Fruit fly (Drosophila melanogaster) whole organism, embryonic: ENCODE measurements around the gene TrpA1.

Experiments used
- CG10462 ChIP-seq: fragments of 200-800 bp; sonication (Bioruptor generic); optimal IDR thresholded peaks from 2 replicates; lab custom pipeline; 2016; ENCODE audit warnings: missing biosample characterization, missing genetic modification characterization
- CG12744 ChIP-seq: fragments of 200-800 bp; sonication (Bioruptor generic); optimal IDR thresholded peaks from 2 replicates; lab custom pipeline; 2016; ENCODE audit warnings: missing biosample characterization, missing genetic modification characterization
- CG14050 ChIP-seq: fragments of 200-800 bp; sonication (Bioruptor generic); IDR thresholded peaks from 3 replicates; pipeline ENCODE4 v1.3.6; 2022; ENCODE audit warnings: missing biosample characterization, missing genetic modification characterization
- CG15479 ChIP-seq: fragments of 200-800 bp; sonication (Bioruptor generic); optimal IDR thresholded peaks from 3 replicates; lab custom pipeline; 2019; ENCODE audit warnings: missing biosample characterization, mild to moderate bottlenecking, missing genetic modification characterization, moderate library complexity
- CG16779 ChIP-seq: fragments of 200-800 bp; sonication (Bioruptor generic); IDR thresholded peaks from 2 replicates; pipeline ENCODE4 v1.3.6; 2022; ENCODE audit warnings: missing biosample characterization, missing genetic modification characterization
- CG17912 ChIP-seq: fragments of 200-800 bp; sonication (Bioruptor generic); optimal IDR thresholded peaks from 2 replicates; lab custom pipeline; 2018; ENCODE audit warnings: missing biosample characterization, mild to moderate bottlenecking, missing genetic modification characterization
- CG2129 ChIP-seq: fragments of 200-800 bp; sonication (Bioruptor generic); IDR thresholded peaks from 2 replicates; pipeline ENCODE4 v1.3.6; 2022; ENCODE audit warnings: missing biosample characterization, missing genetic modification characterization; ENCODE audit not compliant: partially characterized antibody
- CG3065 ChIP-seq: fragments of 200-800 bp; sonication (Bioruptor generic); optimal IDR thresholded peaks from 2 replicates; lab custom pipeline; 2016; ENCODE audit warnings: missing biosample characterization, missing genetic modification characterization
- CG3281 ChIP-seq: fragments of 200-800 bp; sonication (Bioruptor generic); optimal IDR thresholded peaks from 3 replicates; lab custom pipeline; 2017; ENCODE audit warnings: missing biosample characterization, mild to moderate bottlenecking, missing genetic modification characterization
- CG3838 ChIP-seq: fragments of 200-800 bp; sonication (Bioruptor generic); optimal IDR thresholded peaks from 3 replicates; lab custom pipeline; 2016; ENCODE audit warnings: missing biosample characterization, missing genetic modification characterization
- CG3995 ChIP-seq: fragments of 200-800 bp; sonication (Bioruptor generic); optimal IDR thresholded peaks from 3 replicates; lab custom pipeline; 2016; ENCODE audit warnings: missing biosample characterization, missing genetic modification characterization
- CG4360 ChIP-seq: fragments of 200-800 bp; sonication (Bioruptor generic); IDR thresholded peaks from 2 replicates; pipeline ENCODE4 v1.3.6; 2022; ENCODE audit warnings: missing biosample characterization, missing genetic modification characterization
- CG6272 ChIP-seq: fragments of 200-800 bp; sonication (Bioruptor generic); IDR thresholded peaks from 2 replicates; pipeline ENCODE4 v1.3.6; 2022; ENCODE audit warnings: missing biosample characterization, missing genetic modification characterization
- CG6683 ChIP-seq: fragments of 200-800 bp; sonication (Bioruptor generic); optimal IDR thresholded peaks from 2 replicates; lab custom pipeline; 2017; ENCODE audit warnings: missing biosample characterization, mild to moderate bottlenecking, missing genetic modification characterization, missing genetic modification reagents
- CG7372 ChIP-seq: fragments of 200-800 bp; sonication (Bioruptor generic); IDR thresholded peaks from 2 replicates; pipeline ENCODE4 v1.3.6; 2022; ENCODE audit warnings: missing biosample characterization, missing genetic modification characterization
- CG7928 ChIP-seq: fragments of 200-800 bp; sonication (Bioruptor generic); optimal IDR thresholded peaks from 2 replicates; lab custom pipeline; 2017; ENCODE audit warnings: missing biosample characterization, mild to moderate bottlenecking, missing genetic modification characterization
- CG8089 ChIP-seq: fragments of 200-800 bp; sonication (Bioruptor generic); optimal IDR thresholded peaks from 3 replicates; lab custom pipeline; 2016; ENCODE audit warnings: missing biosample characterization, missing genetic modification characterization
- CG8388 ChIP-seq: fragments of 200-800 bp; sonication (Bioruptor generic); optimal IDR thresholded peaks from 2 replicates; lab custom pipeline; 2019; ENCODE audit warnings: missing biosample characterization, mild to moderate bottlenecking, missing genetic modification characterization, moderate library complexity
- CG8924 ChIP-seq: fragments of 200-800 bp; optimal IDR thresholded peaks from 3 replicates; lab custom pipeline; 2019; ENCODE audit warnings: missing biosample characterization, mild to moderate bottlenecking, missing genetic modification characterization, moderate library complexity
- CG9876 ChIP-seq: fragments of 200-800 bp; sonication (Bioruptor generic); optimal IDR thresholded peaks from 2 replicates; lab custom pipeline; 2016; ENCODE audit warnings: missing biosample characterization, missing genetic modification characterization
- CG9932 ChIP-seq: fragments of 200-800 bp; sonication (Bioruptor generic); IDR thresholded peaks from 2 replicates; pipeline ENCODE4 v1.3.6; 2022; ENCODE audit warnings: missing biosample characterization, missing genetic modification characterization
- Chrac-16 ChIP-seq: fragments of 200-800 bp; sonication (Bioruptor generic); optimal IDR thresholded peaks from 3 replicates; lab custom pipeline; 2016; ENCODE audit warnings: missing biosample characterization, missing genetic modification characterization
- Dref ChIP-seq: fragments of 200-800 bp; sonication (Bioruptor generic); IDR thresholded peaks from 2 replicates; pipeline ENCODE4 v1.3.6; 2022; ENCODE audit warnings: missing biosample characterization, missing genetic modification characterization
- E2f1 ChIP-seq: fragments of 200-800 bp; sonication (Bioruptor generic); IDR thresholded peaks from 2 replicates; pipeline ENCODE4 v1.3.6; 2022; ENCODE audit warnings: missing biosample characterization, missing genetic modification characterization
- Elba2 ChIP-seq: fragments of 200-800 bp; sonication (Bioruptor generic); optimal IDR thresholded peaks from 3 replicates; lab custom pipeline; 2016; ENCODE audit warnings: missing biosample characterization, missing genetic modification characterization
- Hand ChIP-seq: fragments of 200-800 bp; sonication (Bioruptor generic); optimal IDR thresholded peaks from 2 replicates; lab custom pipeline; 2017; ENCODE audit warnings: mild to moderate bottlenecking, missing biosample characterization, missing genetic modification reagents, missing genetic modification characterization
- NK7.1 ChIP-seq: fragments of 200-800 bp; sonication (Bioruptor generic); optimal IDR thresholded peaks from 3 replicates; lab custom pipeline; 2016; ENCODE audit warnings: missing biosample characterization, missing genetic modification characterization
- Oaz ChIP-seq: fragments of 200-800 bp; sonication (Bioruptor generic); IDR thresholded peaks from 2 replicates; pipeline ENCODE4 v1.3.6; 2022; ENCODE audit warnings: missing biosample characterization, missing genetic modification characterization
- Scr ChIP-seq: fragments of 200-800 bp; sonication (Bioruptor generic); IDR thresholded peaks from 2 replicates; pipeline ENCODE4 v1.3.6; 2022; ENCODE audit warnings: missing biosample characterization, missing genetic modification characterization; ENCODE audit not compliant: partially characterized antibody
- Ssrp ChIP-seq: fragments of 200-800 bp; sonication (Bioruptor generic); optimal IDR thresholded peaks from 2 replicates; lab custom pipeline; 2018; ENCODE audit warnings: missing biosample characterization, mild to moderate bottlenecking, missing genetic modification characterization, moderate library complexity
- Xbp1 ChIP-seq: fragments of 200-800 bp; sonication (Bioruptor generic); optimal IDR thresholded peaks from 3 replicates; lab custom pipeline; 2016; ENCODE audit warnings: missing biosample characterization, mild to moderate bottlenecking, missing genetic modification characterization
- az2 ChIP-seq: fragments of 200-800 bp; sonication (Bioruptor generic); optimal IDR thresholded peaks from 3 replicates; lab custom pipeline; 2016; ENCODE audit warnings: missing biosample characterization, missing genetic modification characterization
- bab2 ChIP-seq: fragments of 200-800 bp; sonication (Bioruptor generic); optimal IDR thresholded peaks from 2 replicates; lab custom pipeline; 2016; ENCODE audit warnings: missing biosample characterization, missing genetic modification characterization
- cad ChIP-seq: fragments of >200 bp; optimal IDR thresholded peaks from 2 replicates; lab custom pipeline; 2017; ENCODE audit warnings: missing biosample characterization, missing genetic modification characterization
- ci ChIP-seq: fragments of 200-800 bp; sonication (Bioruptor generic); IDR thresholded peaks from 3 replicates; pipeline ENCODE4 v1.3.6; 2022; ENCODE audit warnings: missing biosample characterization, missing genetic modification characterization
- corto ChIP-seq: fragments of 200-800 bp; sonication (Bioruptor generic); optimal IDR thresholded peaks from 2 replicates; lab custom pipeline; 2016; ENCODE audit warnings: missing biosample characterization, mild to moderate bottlenecking, missing genetic modification characterization, moderate library complexity
- dpn ChIP-seq, 2 experiments: fragments of 200-800 bp; sonication (Bioruptor generic); optimal IDR thresholded peaks; 3 replicates each; lab custom pipeline; 2016; ENCODE audit warnings: missing biosample characterization in 2 of 2, missing genetic modification characterization in 2 of 2
- eyg ChIP-seq: fragments of 200-800 bp; sonication (Bioruptor generic); optimal IDR thresholded peaks from 3 replicates; lab custom pipeline; 2016; ENCODE audit warnings: missing biosample characterization, missing genetic modification characterization
- fu2 ChIP-seq: fragments of 200-800 bp; sonication (Bioruptor generic); optimal IDR thresholded peaks from 2 replicates; lab custom pipeline; 2016; ENCODE audit warnings: missing biosample characterization, missing genetic modification characterization
- ken ChIP-seq: fragments of 200-800 bp; sonication (Bioruptor generic); IDR thresholded peaks from 3 replicates; pipeline ENCODE4 v1.3.6; 2022; ENCODE audit warnings: missing biosample characterization, missing genetic modification characterization
- klu ChIP-seq: fragments of 200-800 bp; sonication (Bioruptor generic); IDR thresholded peaks from 2 replicates; pipeline ENCODE4 v1.3.6; 2022; ENCODE audit warnings: missing biosample characterization, missing genetic modification characterization
- lola ChIP-seq, 3 experiments: fragments of >200 bp in 2 of 3; fragments of 200-800 bp in 1 of 3; sonication (Bioruptor generic) in 1 of 3; optimal IDR thresholded peaks; 2 replicates each; lab custom pipeline; 2017 to 2019; ENCODE audit warnings: missing biosample characterization in 3 of 3, missing genetic modification characterization in 3 of 3, mild to moderate bottlenecking in 1 of 3, moderate library complexity in 1 of 3
- nau ChIP-seq: fragments of 200-800 bp; sonication (Bioruptor generic); optimal IDR thresholded peaks from 3 replicates; lab custom pipeline; 2017; ENCODE audit warnings: missing biosample characterization, mild to moderate bottlenecking, missing genetic modification characterization, missing genetic modification reagents
- nerfin-2 ChIP-seq: fragments of 200-800 bp; sonication (Bioruptor generic); IDR thresholded peaks from 2 replicates; pipeline ENCODE4 v1.3.6; 2022; ENCODE audit warnings: missing biosample characterization, missing genetic modification characterization; ENCODE audit not compliant: partially characterized antibody
- odd ChIP-seq: fragments of 200-800 bp; sonication (Bioruptor generic); optimal IDR thresholded peaks from 2 replicates; lab custom pipeline; 2017; ENCODE audit warnings: missing biosample characterization, mild to moderate bottlenecking, missing genetic modification characterization
- peb ChIP-seq: fragments of 200-800 bp; sonication (Bioruptor generic); IDR thresholded peaks from 2 replicates; pipeline ENCODE4 v1.3.6; 2022; ENCODE audit warnings: missing biosample characterization, missing genetic modification characterization
- pum ChIP-seq: fragments of 200-800 bp; sonication (Bioruptor generic); optimal IDR thresholded peaks from 2 replicates; lab custom pipeline; 2016; ENCODE audit warnings: missing biosample characterization, missing genetic modification characterization
- repo ChIP-seq: fragments of 200-800 bp; sonication (Bioruptor generic); optimal IDR thresholded peaks from 2 replicates; lab custom pipeline; 2016; ENCODE audit warnings: missing biosample characterization, missing genetic modification characterization
- rib ChIP-seq: fragments of 200-800 bp; sonication (Bioruptor generic); IDR thresholded peaks from 2 replicates; pipeline ENCODE4 v1.3.6; 2022; ENCODE audit warnings: missing biosample characterization, missing genetic modification characterization
- row ChIP-seq: fragments of 200-800 bp; sonication (Bioruptor generic); IDR thresholded peaks from 3 replicates; pipeline ENCODE4 v1.3.6; 2022; ENCODE audit warnings: missing biosample characterization, missing genetic modification characterization
- sr ChIP-seq: fragments of 200-800 bp; sonication (Bioruptor generic); IDR thresholded peaks from 3 replicates; pipeline ENCODE4 v1.3.6; 2022; ENCODE audit warnings: missing biosample characterization, missing genetic modification characterization
- toy ChIP-seq: fragments of 200-800 bp; sonication (Bioruptor generic); IDR thresholded peaks from 2 replicates; pipeline ENCODE4 v1.3.6; 2022; ENCODE audit warnings: missing biosample characterization, missing genetic modification characterization

TrpA1 gene

DNA sequence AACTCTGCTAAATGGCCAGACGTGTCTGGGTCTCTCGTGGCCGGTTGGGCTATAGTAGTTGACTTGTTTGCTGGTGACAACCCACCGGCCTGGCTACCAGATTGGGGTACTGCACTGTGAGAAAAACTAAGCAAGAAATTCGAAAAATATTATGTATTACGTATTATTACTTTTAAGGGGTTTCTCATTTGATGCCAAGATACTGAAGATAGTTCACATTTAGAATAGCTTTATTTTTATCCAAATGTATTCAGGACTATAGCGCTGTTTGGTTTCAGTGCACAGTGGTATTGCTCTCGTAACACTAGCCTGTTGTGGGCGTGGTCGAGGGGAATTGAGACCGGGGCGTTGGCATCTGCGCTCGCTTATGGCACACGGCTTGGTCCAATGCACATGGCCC, 15.7 kb upstream of the TrpA1 start (continued):
- TF ChIP-seq CG3281 (GFP tag; lab: Kevin White, UChicago), result peak; percentile 66
- peak; percentile 60 for TF ChIP-seq nau (GFP tag; lab: Kevin White, UChicago)
- TF ChIP-seq Chrac-16 (GFP tag; lab: Kevin White, UChicago), result peak; percentile 41
- TF ChIP-seq Elba2 (GFP tag; lab: Kevin White, UChicago), result no peak
- peak; percentile 42; the same call in 1 of the 2 replicates for TF ChIP-seq peb (GFP tag; lab: Robert Waterston, UW)
- TF ChIP-seq CG3065 (GFP tag; lab: Kevin White, UChicago), result peak; percentile 41
- peak; percentile 52 for TF ChIP-seq az2
- peak; percentile 46 for TF ChIP-seq CG12744 (GFP tag; lab: Kevin White, UChicago)
- TF ChIP-seq Xbp1 (GFP tag; lab: Kevin White, UChicago), result peak; percentile 73
- no peak for TF ChIP-seq CG16779 (GFP tag; lab: Robert Waterston, UW)
- no peak for TF ChIP-seq cad (GFP tag; lab: Kevin White, UChicago)
- TF ChIP-seq repo (GFP tag; lab: Kevin White, UChicago), result no peak
- TF ChIP-seq CG8924 (tag; lab: Kevin White, UChicago), result peak; percentile 62
- TF ChIP-seq toy, result no peak; the same call in 1 of the 2 replicates
- peak; percentile 23 for TF ChIP-seq NK7.1 (GFP tag; lab: Kevin White, UChicago)
- peak; percentile 7 for TF ChIP-seq fu2 (GFP tag; lab: Kevin White, UChicago)
- TF ChIP-seq Ssrp (tag; lab: Kevin White, UChicago), result peak; percentile 54
- no peak for TF ChIP-seq Dref (GFP tag; lab: Robert Waterston, UW)
- TF ChIP-seq CG10462 (GFP tag; lab: Kevin White, UChicago), result peak; percentile 20
- no peak for TF ChIP-seq Oaz (GFP tag; lab: Robert Waterston, UW)
- no peak for TF ChIP-seq Scr (GFP tag; lab: Robert Waterston, UW)
- peak; percentile 60 for TF ChIP-seq row (GFP tag; lab: Robert Waterston, UW)
- peak; percentile 66 to 73 for TF ChIP-seq dpn (GFP tag; optimal IDR thresholded peaks at IDR 0.05; lab: Kevin White, UChicago)
- peak; percentile 41 for TF ChIP-seq CG7928 (GFP tag; lab: Kevin White, UChicago)
- no peak for TF ChIP-seq CG9876 (GFP tag; lab: Kevin White, UChicago)
- no peak for TF ChIP-seq CG2129
- TF ChIP-seq CG8089 (GFP tag; lab: Kevin White, UChicago), result peak; percentile 1
- peak in 1 of 3 experiments; percentile 6 for TF ChIP-seq lola (GFP tag; optimal IDR thresholded peaks at IDR 0.05; lab: Kevin White, UChicago)
- TF ChIP-seq bab2 (GFP tag; lab: Kevin White, UChicago), result no peak
- TF ChIP-seq CG17912 (GFP tag; lab: Kevin White, UChicago), result no peak
- no peak for TF ChIP-seq eyg (GFP tag; lab: Kevin White, UChicago)
- TF ChIP-seq pum (GFP tag; lab: Kevin White, UChicago), result peak; percentile 51
- TF ChIP-seq ken, result peak; percentile 55; the same call in 1 of the 3 replicates
- peak; percentile 54; the same call in 1 of the 2 replicates for TF ChIP-seq klu (GFP tag; lab: Robert Waterston, UW)
- no peak for TF ChIP-seq CG3838 (GFP tag; lab: Kevin White, UChicago)
- TF ChIP-seq sr (GFP tag; lab: Robert Waterston, UW), result no peak
- TF ChIP-seq odd (GFP tag; lab: Kevin White, UChicago), result peak; percentile 46
- peak; percentile 51; the same call in 2 of the 3 replicates for TF ChIP-seq CG14050
- TF ChIP-seq CG3995 (GFP tag; lab: Kevin White, UChicago), result peak; percentile 12
- peak; percentile 86 for TF ChIP-seq ci (GFP tag; lab: Robert Waterston, UW)
- TF ChIP-seq CG6272 (GFP tag; lab: Robert Waterston, UW), result no peak
- TF ChIP-seq corto (GFP tag; lab: Kevin White, UChicago), result no peak
- TF ChIP-seq CG6683 (GFP tag; lab: Kevin White, UChicago), result peak; percentile 29
- TF ChIP-seq E2f1, result peak; percentile 35; the same call in 1 of the 2 replicates
- TF ChIP-seq Hand, result peak; percentile 53
- TF ChIP-seq CG8388 (GFP tag; lab: Kevin White, UChicago), result peak; percentile 59
- no peak for TF ChIP-seq nerfin-2 (GFP tag; lab: Robert Waterston, UW)
- no peak for TF ChIP-seq CG15479 (GFP tag; lab: Kevin White, UChicago)
- TF ChIP-seq CG7372, result peak; percentile 27; the same call in 1 of the 2 replicates
- no peak for TF ChIP-seq rib (GFP tag; lab: Robert Waterston, UW)
- peak; percentile 62 for TF ChIP-seq CG9932 (GFP tag; lab: Robert Waterston, UW)
- no peak; the same call in 1 of the 2 replicates for TF ChIP-seq CG4360 (GFP tag; lab: Robert Waterston, UW)
